Worm (Caenorhabditis elegans): ENCODE data around the gene lim-4.

- no peak for TF ChIP-seq zip-11 (GFP tag; IDR thresholded peaks at IDR 0.05)
- no peak for TF ChIP-seq nhr-28 (tag; optimal IDR thresholded peaks at IDR 0.05)
- no peak for TF ChIP-seq fkh-10 (GFP tag; optimal IDR thresholded peaks at IDR 0.05)
- TF ChIP-seq attf-4 (tag; optimal IDR thresholded peaks at IDR 0.05): no peak
- no peak for TF ChIP-seq ama-1 (optimal IDR thresholded peaks at IDR 0.05)
- no peak for TF ChIP-seq pha-4 (GFP tag; IDR thresholded peaks at IDR 0.05)
- no peak for TF ChIP-seq pha-4 (tag; optimal IDR thresholded peaks at IDR 0.05)
These were observed 27.4 kb upstream of the lim-4 start for ce11 chrX:3900715-3901114.
